Fruit fly (Drosophila melanogaster): Measurements from ENCODE around the gene CG1943.

The CG1943 gene

DNA sequence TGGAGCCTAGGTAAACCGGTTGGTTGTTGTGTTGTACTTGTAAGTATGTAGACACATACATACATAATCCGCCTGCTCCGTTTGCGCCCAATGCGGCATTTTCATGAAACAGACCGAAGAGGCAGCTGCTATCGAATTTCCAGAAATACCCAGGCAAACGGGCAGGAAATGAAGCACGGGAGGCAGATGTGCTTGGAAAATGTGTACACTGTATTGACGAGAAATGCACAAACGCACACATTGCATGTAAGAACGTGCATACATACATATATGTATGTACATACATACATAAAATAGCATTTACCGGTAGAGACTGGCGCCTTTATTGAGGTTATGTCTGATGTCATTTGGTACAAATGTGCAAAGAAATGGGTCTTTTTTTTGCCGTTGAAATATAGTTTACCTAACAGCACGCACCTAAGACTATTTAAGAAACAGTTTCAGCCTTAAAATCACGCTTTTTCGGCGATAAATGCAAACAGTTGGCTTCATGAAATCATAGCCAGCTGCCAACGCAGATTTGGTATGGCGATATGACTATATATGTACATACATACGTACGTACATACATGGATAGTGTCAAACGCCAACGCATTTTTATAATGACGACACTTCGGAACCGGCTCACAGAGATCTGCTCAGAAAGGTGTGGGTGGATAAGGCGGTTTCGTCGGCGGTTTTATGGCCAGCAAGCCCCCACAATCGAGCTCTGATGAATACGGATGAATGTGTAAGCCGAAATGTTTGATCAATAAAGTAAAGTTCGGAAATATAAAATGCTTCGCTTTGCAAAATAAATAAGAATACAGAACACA is 15.1 kb downstream of the CG1943 start:
- peak; percentile 18 for TF ChIP-seq noc (tag; optimal IDR thresholded peaks at IDR 0.05)

DNA sequence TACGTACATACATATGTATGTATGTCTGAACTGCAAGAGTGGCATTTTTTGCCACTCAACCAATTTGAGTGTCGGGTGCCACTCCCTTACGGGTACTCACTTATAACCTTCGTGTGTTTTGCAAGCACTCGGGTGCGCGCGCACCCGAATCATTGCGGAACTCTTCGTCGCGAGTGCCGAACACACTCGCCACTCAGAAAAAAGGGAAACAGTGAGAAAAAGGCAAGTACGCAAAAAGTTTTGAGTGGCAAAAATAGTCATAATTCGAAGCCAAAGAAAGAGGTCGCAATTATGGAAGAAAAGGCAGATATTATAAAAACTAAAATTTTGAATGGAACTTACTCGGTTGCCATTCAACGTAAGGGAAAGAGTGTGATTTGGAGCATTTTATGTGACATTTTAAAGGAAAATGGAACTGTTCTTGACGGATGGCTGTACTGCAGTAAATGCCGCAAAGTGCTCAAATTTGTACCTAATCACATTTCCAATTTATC is 15.7 kb downstream of the CG1943 start:
- TF ChIP-seq noc (tag; optimal IDR thresholded peaks at IDR 0.05): no peak

DNA sequence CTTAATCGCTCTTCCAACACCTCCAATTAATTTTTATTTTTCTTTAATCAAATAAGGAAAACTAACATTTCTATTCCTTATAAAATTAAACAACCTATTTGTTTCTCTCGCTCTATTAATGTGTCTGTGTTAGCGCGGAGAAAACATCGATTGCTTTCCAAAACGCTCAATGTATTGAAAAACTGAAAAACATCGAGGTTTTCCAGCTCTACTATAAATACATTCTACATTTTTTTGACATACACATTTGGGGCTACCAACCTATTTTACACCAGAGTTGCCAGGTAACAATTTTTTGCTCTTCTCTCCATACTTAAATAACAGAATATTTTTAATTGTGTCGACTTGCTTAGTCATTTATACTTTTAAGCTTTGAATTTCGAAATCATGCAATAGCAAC is 17.2 kb downstream of the CG1943 start:
- TF ChIP-seq noc (tag; optimal IDR thresholded peaks at IDR 0.05): no peak

DNA sequence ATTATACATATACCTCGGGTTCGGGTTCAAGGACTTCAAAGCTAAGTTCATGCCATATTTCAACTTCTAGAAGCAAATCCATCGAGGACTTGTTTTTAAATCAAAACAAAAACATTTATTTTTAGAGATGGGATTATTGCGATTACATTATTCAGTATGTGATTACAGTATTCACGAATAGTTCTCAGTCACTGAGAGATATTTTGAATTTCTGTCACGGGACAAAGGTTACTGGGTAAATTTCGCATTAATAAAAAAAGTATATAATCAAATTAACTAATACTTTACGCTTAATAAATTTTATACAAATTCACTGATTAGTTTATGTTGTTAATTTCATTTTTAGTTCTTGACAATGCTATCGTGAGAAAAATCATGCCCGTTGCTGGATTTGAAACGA is 18.9 kb downstream of the CG1943 start:
- no peak for TF ChIP-seq noc (tag; optimal IDR thresholded peaks at IDR 0.05)

DNA sequence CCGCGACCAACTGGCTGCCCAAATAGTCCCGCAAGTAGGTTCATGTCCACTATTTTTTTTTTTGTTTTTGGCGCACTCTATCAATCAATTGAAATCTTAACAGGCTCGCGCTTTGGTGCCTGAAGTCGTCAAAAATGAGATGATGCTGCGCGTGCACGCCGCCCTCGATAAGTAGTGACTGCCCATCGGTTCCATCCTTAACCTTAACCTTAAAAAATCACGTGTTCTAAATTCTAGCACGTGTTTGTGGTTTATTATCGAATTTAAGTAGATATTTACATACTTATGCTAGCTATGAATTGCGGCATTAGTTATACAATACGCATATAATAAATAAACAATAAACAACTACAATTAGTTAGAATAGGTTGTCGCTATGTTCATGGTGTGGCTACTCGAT is 19.7 kb downstream of the CG1943 start:
- TF ChIP-seq noc (tag; optimal IDR thresholded peaks at IDR 0.05): no peak

DNA sequence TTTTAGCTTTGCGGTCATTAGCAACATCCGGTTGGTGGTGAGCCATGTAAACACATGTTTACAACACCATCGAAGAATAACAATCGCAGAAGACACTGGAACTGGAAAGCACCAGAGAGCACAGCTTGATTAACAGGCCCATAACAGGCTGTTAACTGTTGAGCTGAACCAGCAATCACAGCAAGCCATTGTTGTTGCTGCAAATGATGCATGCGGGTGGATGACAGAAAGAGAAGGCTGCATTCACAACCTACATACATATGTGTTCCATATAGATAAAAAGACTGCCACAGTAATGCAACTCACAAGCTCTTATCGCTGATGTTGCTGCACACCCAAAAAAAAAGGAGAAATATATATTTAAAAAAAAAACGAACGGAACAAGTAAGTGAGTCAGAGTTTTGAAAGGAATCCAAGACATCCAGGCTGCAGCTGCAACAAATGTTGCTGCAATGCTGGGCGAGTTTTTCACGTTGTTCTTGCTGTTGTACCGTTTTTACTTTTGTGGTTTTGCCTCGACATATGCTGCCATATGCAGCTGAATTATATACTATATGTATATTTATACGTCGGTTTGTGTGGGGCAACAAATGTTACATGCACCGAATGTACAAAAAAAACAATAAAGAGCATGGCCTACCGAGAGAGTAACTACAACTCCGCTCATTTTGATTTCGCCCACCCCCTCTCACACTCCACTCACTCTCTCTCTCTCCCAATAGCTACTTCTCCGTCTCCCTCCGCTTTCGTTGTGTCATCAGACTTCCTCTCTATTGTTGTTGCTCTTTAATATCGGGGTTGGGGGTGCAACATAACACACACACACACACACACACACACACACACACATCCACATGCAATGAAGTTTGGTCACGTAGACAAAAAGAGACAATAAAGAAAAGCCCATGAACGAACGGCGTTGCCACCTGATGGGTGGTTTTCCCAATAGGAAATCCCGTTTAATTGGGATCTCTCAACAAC is 28.5 kb downstream of the CG1943 start:
- TF ChIP-seq noc (tag; optimal IDR thresholded peaks at IDR 0.05): no peak

DNA sequence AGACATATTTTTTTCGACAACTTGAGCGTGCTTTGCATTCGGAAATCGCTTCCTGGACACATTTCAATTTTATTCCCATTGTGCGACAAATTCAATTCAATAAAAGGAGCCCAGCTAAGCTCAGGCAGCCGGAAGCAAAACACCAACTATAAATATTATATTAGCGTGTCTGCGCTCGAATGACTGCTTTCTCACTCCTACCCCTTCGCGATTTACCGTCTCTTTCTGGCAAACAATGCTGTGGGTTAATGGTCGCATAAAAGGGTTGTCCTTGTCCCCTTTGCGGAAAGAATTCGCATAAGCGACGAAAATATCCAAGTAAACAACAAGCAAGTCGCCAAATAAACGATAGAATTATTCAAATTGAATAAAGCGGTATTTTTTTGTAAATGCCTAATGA is 29.6 kb downstream of the CG1943 start:
- TF ChIP-seq noc (tag; optimal IDR thresholded peaks at IDR 0.05): no peak

DNA sequence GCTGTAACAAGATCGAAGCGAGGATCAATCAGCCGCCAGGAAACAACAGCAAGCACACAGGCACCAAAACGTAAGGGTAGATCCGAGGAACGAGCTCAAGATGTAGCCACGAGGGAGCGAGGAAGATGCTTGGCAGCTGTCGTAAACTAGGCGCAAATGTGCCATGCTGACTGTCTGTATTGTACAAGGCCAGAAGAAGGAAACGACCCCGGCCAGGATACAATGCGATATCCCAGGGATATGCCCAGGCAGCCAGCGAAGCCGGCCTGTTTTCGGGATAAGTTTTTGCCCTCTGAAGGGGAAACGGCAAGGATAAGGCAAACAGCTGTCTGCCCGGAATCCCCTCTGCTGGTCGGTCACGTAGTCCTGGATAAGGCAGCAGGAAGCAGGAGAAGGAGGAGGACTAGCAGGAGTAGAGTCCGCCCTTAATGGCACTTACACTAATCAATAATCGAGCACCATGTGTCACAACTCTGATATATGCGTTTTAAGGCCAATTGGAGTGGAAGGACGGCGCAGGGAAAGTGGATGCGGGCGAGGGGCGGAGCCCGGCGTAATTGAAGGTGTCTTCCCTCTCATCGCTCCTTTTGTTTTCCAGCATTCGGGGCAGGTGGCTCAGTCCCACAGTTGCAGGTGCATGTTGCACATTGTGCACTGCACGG is 31.0 kb downstream of the CG1943 start:
- no peak for TF ChIP-seq noc (tag; optimal IDR thresholded peaks at IDR 0.05)

DNA sequence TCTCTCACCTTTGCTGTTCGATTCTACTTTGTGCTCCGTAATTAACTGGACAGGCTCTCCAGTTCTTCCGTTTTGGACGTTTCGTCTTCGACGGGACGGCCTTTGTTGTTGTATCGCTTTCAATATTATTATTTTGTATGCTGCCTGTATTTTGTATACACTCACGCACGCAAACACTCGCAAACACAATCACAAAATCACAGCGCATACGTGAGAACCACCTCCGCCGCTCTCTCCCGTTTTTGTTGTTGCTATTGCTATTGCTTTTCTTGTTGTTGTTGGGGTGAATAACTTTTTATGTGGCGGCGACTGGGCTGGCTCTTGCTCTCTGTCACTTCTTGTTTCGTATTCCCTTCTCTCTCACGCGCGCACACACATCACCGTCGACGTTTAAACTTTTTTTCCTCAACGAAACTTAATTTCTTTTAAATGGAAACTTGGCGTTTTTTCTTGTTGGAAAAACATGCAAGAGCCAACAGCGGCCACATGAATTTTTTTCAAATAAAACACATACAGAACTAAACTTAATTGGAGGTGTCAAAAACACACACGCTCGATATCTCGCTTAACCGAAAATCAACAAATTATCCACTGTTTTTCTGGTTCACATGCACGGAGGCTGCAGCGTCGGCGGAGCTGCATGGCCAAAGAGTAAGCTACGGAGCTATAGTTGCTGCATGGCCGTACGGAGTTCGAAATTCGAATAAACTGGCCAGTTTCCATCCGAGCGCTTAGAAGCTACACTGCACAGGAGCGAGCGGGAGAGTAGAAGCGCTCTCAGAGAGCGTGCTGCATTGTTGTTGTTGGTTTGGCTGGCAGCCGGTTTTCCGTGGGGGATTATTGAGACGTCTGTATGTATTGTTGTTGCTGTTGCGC is 33.3 kb downstream of the CG1943 start:
- TF ChIP-seq noc (tag; optimal IDR thresholded peaks at IDR 0.05): peak; percentile 58

DNA sequence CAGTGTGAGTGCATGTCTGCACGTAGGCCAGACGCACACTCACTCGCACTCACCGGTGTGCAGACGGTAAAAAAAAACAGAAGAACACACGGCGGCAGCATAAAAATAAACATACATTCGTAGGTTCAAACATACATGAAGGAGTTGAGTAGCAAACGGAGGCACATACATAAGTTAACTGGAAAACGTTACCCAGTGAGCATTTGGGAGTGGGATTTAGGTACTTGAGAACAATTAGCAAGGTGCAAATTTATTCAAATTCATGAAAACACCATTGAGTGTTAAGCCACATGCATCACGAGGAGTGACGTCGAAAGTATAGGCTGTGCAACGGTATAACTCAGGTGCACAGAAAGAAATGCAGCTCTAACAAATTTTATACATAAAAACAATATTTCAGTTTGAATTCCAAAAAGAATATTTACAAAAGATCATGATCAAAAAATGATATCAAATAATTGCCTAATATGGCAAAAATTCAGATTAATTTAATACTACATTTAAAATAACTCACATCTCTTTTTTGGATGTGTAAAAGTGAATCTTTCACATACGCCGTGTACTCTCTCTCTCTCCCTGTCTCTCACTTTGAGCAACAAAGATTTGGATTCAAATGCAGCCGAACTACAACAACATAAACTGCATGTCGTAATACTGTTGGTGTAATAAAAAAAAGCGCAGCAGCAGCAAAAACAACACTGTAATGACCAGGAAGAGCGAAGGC is 34.1 kb downstream of the CG1943 start:
- peak; percentile 5 for TF ChIP-seq noc (tag; optimal IDR thresholded peaks at IDR 0.05)

DNA sequence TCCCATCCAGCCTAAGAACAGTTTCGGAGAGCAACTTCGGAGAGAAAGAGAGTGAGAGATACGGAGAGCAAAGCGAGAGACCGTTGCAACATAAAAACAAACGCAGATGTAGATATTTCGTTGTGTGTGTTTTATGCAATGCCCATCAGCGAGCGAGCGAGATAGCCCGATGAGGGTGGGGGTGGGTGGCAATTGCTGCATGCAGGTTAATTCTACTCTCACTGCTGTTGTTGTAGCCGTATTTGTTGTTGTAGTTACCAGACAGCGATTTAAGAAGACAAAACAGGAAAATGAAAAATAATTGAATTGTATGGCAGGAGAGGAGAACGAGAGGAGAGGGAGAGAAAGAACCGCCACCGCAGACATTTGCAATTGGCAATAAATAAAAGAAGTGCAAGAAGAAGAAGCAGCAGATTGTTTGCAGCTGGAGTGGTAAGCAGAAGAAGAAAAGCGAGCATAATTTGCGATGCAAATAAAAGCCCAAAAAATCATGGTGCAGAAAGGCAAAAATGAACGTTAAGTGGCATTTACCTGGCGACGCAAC is 35.2 kb downstream of the CG1943 start:
- no peak for TF ChIP-seq noc (tag; optimal IDR thresholded peaks at IDR 0.05)

DNA sequence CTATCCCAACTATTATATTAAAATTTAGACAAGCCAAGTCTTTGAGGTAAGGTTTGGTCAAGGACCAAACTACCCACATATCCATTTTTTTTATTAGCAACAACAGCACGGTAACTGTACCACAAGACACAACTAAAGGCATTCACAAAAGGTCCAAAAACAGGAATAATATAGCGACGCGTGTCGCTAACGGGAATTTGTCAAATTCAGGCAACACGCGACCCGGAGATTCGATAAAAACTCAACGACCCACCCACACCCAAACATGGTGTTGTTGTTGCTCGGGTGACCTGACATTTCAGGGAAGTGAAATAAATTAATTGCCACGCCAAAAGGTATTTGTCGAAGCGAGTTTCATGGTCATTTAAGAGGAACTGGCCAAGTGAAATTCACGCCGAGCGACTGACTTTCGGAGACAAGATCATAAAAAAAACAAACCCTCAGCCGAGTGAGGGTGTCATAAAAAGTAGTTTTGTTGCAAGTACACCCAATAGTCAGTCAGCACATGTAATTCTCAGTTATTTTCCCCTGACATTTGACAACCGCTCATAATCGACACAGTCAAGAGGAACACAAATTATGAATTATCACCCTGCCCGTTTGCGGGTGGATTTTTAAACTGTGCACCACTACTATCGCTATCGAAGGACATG is 36.7 kb downstream of the CG1943 start:
- TF ChIP-seq noc (tag; optimal IDR thresholded peaks at IDR 0.05): no peak

DNA sequence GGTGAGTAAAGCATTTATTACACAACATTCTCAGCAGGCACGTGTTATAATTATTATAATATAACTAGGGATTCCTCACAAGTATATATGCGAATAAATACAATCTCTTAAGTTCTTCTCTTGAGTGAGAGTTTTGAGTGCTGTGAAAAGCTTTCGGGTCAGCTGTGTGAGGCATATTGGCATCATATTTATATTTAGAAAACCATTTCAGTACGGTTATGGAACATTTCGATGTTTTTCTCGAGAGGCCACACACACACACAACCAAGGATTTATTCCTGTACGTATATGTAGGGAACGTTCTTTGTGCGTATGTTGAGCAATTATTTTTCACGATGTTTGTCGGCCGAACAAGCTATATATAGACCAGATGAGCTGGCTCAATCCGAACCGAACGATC is 38.3 kb downstream of the CG1943 start:
- TF ChIP-seq noc (tag; optimal IDR thresholded peaks at IDR 0.05): no peak

DNA sequence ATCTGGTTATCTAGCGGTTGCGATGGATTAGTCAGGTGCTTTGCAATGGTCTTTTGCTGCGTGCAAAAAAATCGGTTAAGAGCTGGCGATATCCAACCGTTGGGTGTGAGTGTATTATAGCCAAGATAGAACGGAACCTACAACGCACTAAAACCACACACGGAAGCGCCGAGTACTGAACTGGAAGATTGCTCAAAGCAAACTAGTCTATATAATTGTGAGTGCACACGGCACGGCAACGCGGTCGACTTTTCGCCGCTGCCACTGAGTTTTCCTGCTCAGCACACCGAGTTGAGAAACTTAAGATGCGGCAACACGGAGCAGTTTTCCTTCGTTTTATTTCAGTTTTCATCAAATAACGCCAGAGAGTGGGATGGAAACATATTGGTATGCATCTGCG is 41.9 kb downstream of the CG1943 start:
- no peak for TF ChIP-seq noc (tag; optimal IDR thresholded peaks at IDR 0.05)

Measured in whole organism, larva.